Worm (Caenorhabditis elegans): Measurements from ENCODE around the gene Y71H2AM.12.

The Y71H2AM.12 gene

ce11 chrIII:2733606-2734183, at the start of gene Y71H2AM.12:
TSS of gene Y71H2AM.12 (minus strand) at chrIII:2734091.
- TF ChIP-seq ztf-29 (GFP tag; IDR thresholded peaks at IDR 0.05) (no peak), ref-1 (GFP tag; conservative IDR thresholded peaks at IDR 0.05) (no peak), med-1 (GFP tag; optimal IDR thresholded peaks at IDR 0.05; ENCODE audit: insufficient read depth) (no peak), T22C8.4 (GFP tag; IDR thresholded peaks at IDR 0.05) (no peak), tab-1 (GFP tag; IDR thresholded peaks at IDR 0.05) (no peak), ztf-23 (GFP tag; IDR thresholded peaks at IDR 0.05) (no peak), flt-1 (GFP tag; IDR thresholded peaks at IDR 0.05) (no peak), cog-1 (tag; optimal IDR thresholded peaks at IDR 0.05) (no peak), klf-2 (GFP tag; conservative IDR thresholded peaks at IDR 0.05) (no peak)

ce11 chrIII:2781833-2782232, 47.9 kb upstream of the Y71H2AM.12 start:
- TF ChIP-seq ref-1 (GFP tag; conservative IDR thresholded peaks at IDR 0.05): no peak
- TF ChIP-seq med-1 (GFP tag; optimal IDR thresholded peaks at IDR 0.05; ENCODE audit: insufficient read depth): no peak
- TF ChIP-seq klf-2 (GFP tag; conservative IDR thresholded peaks at IDR 0.05): no peak

ce11 chrIII:2780793-2781192, 46.9 kb upstream of the Y71H2AM.12 start, which contains the start of gene Y71H2AM.6:
TSS of gene Y71H2AM.6 (plus strand) at chrIII:2781056.
- no peak for TF ChIP-seq cog-1 (tag; optimal IDR thresholded peaks at IDR 0.05)
- TF ChIP-seq T22C8.4 (GFP tag; IDR thresholded peaks at IDR 0.05): peak; percentile 11; the same call in 1 of the 2 replicates

- TF ChIP-seq ztf-29 (GFP tag; IDR thresholded peaks at IDR 0.05): no peak
- TF ChIP-seq flt-1 (GFP tag; IDR thresholded peaks at IDR 0.05): no peak
- no peak for TF ChIP-seq klf-2 (GFP tag; conservative IDR thresholded peaks at IDR 0.05)
- no peak for TF ChIP-seq tab-1 (GFP tag; IDR thresholded peaks at IDR 0.05)
- TF ChIP-seq T22C8.4 (GFP tag; IDR thresholded peaks at IDR 0.05): peak; percentile 64; the same call in 1 of the 2 replicates
Measured at ce11 chrIII:2780283-2780682, 46.4 kb upstream of the Y71H2AM.12 start.

ce11 chrIII:2778655-2779054, 44.8 kb upstream of the Y71H2AM.12 start, which contains the start of gene laf-1:
TSS of gene laf-1 (minus strand) at chrIII:2779053.
- TF ChIP-seq cog-1 (tag; optimal IDR thresholded peaks at IDR 0.05) (no peak), T22C8.4 (GFP tag; IDR thresholded peaks at IDR 0.05) (no peak), ref-1 (GFP tag; conservative IDR thresholded peaks at IDR 0.05) (no peak), ztf-23 (GFP tag; IDR thresholded peaks at IDR 0.05) (no peak), klf-2 (GFP tag; conservative IDR thresholded peaks at IDR 0.05) (no peak), med-1 (GFP tag; optimal IDR thresholded peaks at IDR 0.05; ENCODE audit: insufficient read depth) (no peak), tab-1 (GFP tag; IDR thresholded peaks at IDR 0.05) (no peak), ztf-29 (GFP tag; IDR thresholded peaks at IDR 0.05) (no peak), flt-1 (GFP tag; IDR thresholded peaks at IDR 0.05) (no peak)

- TF ChIP-seq tab-1 (GFP tag; IDR thresholded peaks at IDR 0.05) (no peak), T22C8.4 (GFP tag; IDR thresholded peaks at IDR 0.05) (no peak), flt-1 (GFP tag; IDR thresholded peaks at IDR 0.05) (no peak), klf-2 (GFP tag; conservative IDR thresholded peaks at IDR 0.05) (no peak), ztf-23 (GFP tag; IDR thresholded peaks at IDR 0.05) (no peak), med-1 (GFP tag; optimal IDR thresholded peaks at IDR 0.05; ENCODE audit: insufficient read depth) (no peak), ztf-29 (GFP tag; IDR thresholded peaks at IDR 0.05) (no peak), ref-1 (GFP tag; conservative IDR thresholded peaks at IDR 0.05) (no peak), cog-1 (tag; optimal IDR thresholded peaks at IDR 0.05) (no peak)
Measured at ce11 chrIII:2770752-2771151, 36.9 kb upstream of the Y71H2AM.12 start.

ce11 chrIII:2769078-2769477, 35.2 kb upstream of the Y71H2AM.12 start:
- TF ChIP-seq klf-2 (GFP tag; conservative IDR thresholded peaks at IDR 0.05): no peak

DNA sequence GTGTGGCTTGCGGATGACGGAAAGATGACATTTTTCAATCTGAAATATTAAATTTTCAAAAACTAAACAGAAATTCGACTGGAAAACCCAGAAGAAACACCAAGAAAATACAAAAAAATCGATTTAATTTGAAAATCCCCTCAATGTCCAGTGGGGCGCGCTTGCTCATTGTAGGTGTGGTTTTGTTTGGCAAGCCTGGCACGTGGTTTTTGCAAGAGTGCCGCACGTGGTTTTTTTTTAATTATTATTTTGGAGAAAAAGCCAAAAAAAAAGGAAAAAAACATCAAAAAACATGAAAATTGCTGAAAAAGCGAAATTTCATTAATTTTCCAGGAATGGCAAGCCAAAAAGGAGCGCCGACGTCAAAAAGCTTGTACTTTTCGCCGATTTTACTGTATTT, 34.7 kb upstream of the Y71H2AM.12 start, which contains the start of gene swsn-3:
swsn-3 (minus strand) TSS at position 45 of the 400 bp plus-strand sequence.
- peak; percentile 89 for TF ChIP-seq ztf-29 (GFP tag; IDR thresholded peaks at IDR 0.05)
- TF ChIP-seq klf-2 (GFP tag; conservative IDR thresholded peaks at IDR 0.05): peak; percentile 73
- TF ChIP-seq T22C8.4 (GFP tag; IDR thresholded peaks at IDR 0.05): peak; percentile 90
- peak; percentile 90 for TF ChIP-seq cog-1 (tag; optimal IDR thresholded peaks at IDR 0.05)
- peak; percentile 90 for TF ChIP-seq ztf-23 (GFP tag; IDR thresholded peaks at IDR 0.05)
- peak; percentile 86; the same call in 1 of the 2 replicates for TF ChIP-seq tab-1 (GFP tag; IDR thresholded peaks at IDR 0.05)
- TF ChIP-seq flt-1 (GFP tag; IDR thresholded peaks at IDR 0.05): peak; percentile 87
- TF ChIP-seq ref-1 (GFP tag; conservative IDR thresholded peaks at IDR 0.05): peak; percentile 71
- TF ChIP-seq med-1 (GFP tag; optimal IDR thresholded peaks at IDR 0.05; ENCODE audit: insufficient read depth): peak; percentile 93

ce11 chrIII:2760726-2761125, 26.8 kb upstream of the Y71H2AM.12 start, which contains the start of gene pho-9:
TSS of gene pho-9 (minus strand) at chrIII:2760816.
- TF ChIP-seq med-1 (GFP tag; optimal IDR thresholded peaks at IDR 0.05; ENCODE audit: insufficient read depth): no peak
- no peak for TF ChIP-seq ztf-23 (GFP tag; IDR thresholded peaks at IDR 0.05)
- no peak for TF ChIP-seq tab-1 (GFP tag; IDR thresholded peaks at IDR 0.05)
- no peak for TF ChIP-seq cog-1 (tag; optimal IDR thresholded peaks at IDR 0.05)
- no peak for TF ChIP-seq flt-1 (GFP tag; IDR thresholded peaks at IDR 0.05)

DNA sequence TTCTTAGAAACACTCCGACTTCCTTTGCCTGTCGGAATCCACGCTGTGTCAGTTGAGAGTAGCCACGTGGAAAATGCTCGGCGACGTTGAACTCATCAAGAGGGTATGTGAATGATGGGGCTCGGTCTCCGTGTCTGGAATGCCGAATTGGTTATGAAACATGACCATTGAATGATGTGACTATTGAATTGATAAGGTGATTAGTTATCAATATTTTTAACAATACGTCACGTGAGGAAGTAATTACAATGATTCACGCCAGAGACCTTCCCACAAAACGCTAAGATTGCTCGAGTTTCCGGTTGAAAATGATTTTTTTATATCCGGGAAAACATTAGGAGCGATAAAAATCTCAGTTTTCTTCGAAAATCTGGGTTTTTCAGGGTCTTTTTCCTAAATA, 25.4 kb upstream of the Y71H2AM.12 start:
- no peak for TF ChIP-seq cog-1 (tag; optimal IDR thresholded peaks at IDR 0.05)
- TF ChIP-seq ztf-29 (GFP tag; IDR thresholded peaks at IDR 0.05): no peak
- no peak for TF ChIP-seq ztf-23 (GFP tag; IDR thresholded peaks at IDR 0.05)
- TF ChIP-seq klf-2 (GFP tag; conservative IDR thresholded peaks at IDR 0.05): no peak
- TF ChIP-seq ref-1 (GFP tag; conservative IDR thresholded peaks at IDR 0.05): no peak
- no peak for TF ChIP-seq tab-1 (GFP tag; IDR thresholded peaks at IDR 0.05)
- TF ChIP-seq flt-1 (GFP tag; IDR thresholded peaks at IDR 0.05): no peak
- TF ChIP-seq med-1 (GFP tag; optimal IDR thresholded peaks at IDR 0.05; ENCODE audit: insufficient read depth): no peak
- TF ChIP-seq T22C8.4 (GFP tag; IDR thresholded peaks at IDR 0.05): no peak
